Fruit fly (Drosophila melanogaster) whole organism, prepupa: Measurements from ENCODE around the gene CG12947.

Source experiments
- CG10669 ChIP-seq: fragments of 200-800 bp; sonication (Bioruptor generic); optimal IDR thresholded peaks from 3 replicates; lab custom pipeline; 2018; ENCODE audit warnings: missing biosample characterization, mild to moderate bottlenecking, missing genetic modification characterization, moderate library complexity
- CG15336 ChIP-seq: fragments of 200-800 bp; sonication (Bioruptor generic); IDR thresholded peaks from 2 replicates; pipeline ENCODE4 v1.3.6; 2022; ENCODE audit warnings: missing biosample characterization, missing genetic modification characterization
- CG1621 ChIP-seq: fragments of 200-800 bp; sonication (Bioruptor generic); optimal IDR thresholded peaks from 3 replicates; lab custom pipeline; 2018; ENCODE audit warnings: missing biosample characterization, mild to moderate bottlenecking, missing genetic modification characterization
- CG16779 ChIP-seq: fragments of 200-800 bp; sonication (Bioruptor generic); optimal IDR thresholded peaks from 3 replicates; lab custom pipeline; 2017; ENCODE audit warnings: missing biosample characterization, mild to moderate bottlenecking, missing genetic modification characterization
- CG3032 ChIP-seq: fragments of 200-800 bp; optimal IDR thresholded peaks from 2 replicates; lab custom pipeline; 2019; ENCODE audit warnings: missing biosample characterization, mild to moderate bottlenecking, missing genetic modification characterization, moderate library complexity
- CG32006 ChIP-seq: fragments of 200-800 bp; sonication (Bioruptor generic); optimal IDR thresholded peaks from 3 replicates; lab custom pipeline; 2017; ENCODE audit warnings: missing biosample characterization, mild to moderate bottlenecking, missing genetic modification characterization
- CG34406 ChIP-seq: fragments of 200-800 bp; sonication (Bioruptor generic); optimal IDR thresholded peaks from 3 replicates; lab custom pipeline; 2016; ENCODE audit warnings: missing biosample characterization, missing genetic modification characterization
- CG4318 ChIP-seq: fragments of 200-800 bp; sonication (Bioruptor generic); optimal IDR thresholded peaks from 3 replicates; lab custom pipeline; 2017; ENCODE audit warnings: missing biosample characterization, mild to moderate bottlenecking, missing genetic modification characterization
- CG6792 ChIP-seq: fragments of 200-800 bp; sonication (Bioruptor generic); optimal IDR thresholded peaks from 3 replicates; lab custom pipeline; 2016; ENCODE audit warnings: missing biosample characterization, missing genetic modification characterization
- CG6808 ChIP-seq: fragments of 200-800 bp; sonication (Bioruptor generic); optimal IDR thresholded peaks from 3 replicates; lab custom pipeline; 2017; ENCODE audit warnings: missing biosample characterization, missing genetic modification characterization, mild to moderate bottlenecking, moderate library complexity, missing genetic modification reagents
- CG6854 ChIP-seq: fragments of 200-800 bp; sonication (Bioruptor generic); optimal IDR thresholded peaks from 2 replicates; lab custom pipeline; 2017; ENCODE audit warnings: missing biosample characterization, mild to moderate bottlenecking, missing genetic modification characterization
- CG7368 ChIP-seq: fragments of 200-800 bp; sonication (Bioruptor generic); optimal IDR thresholded peaks from 3 replicates; lab custom pipeline; 2016; ENCODE audit warnings: missing biosample characterization, missing genetic modification characterization
- CG8119 ChIP-seq: fragments of 200-800 bp; sonication (Bioruptor generic); IDR thresholded peaks from 3 replicates; pipeline ENCODE4 v1.3.6; 2022; ENCODE audit warnings: missing biosample characterization, missing genetic modification characterization
- CG8319 ChIP-seq: fragments of 200-800 bp; sonication (Bioruptor generic); optimal IDR thresholded peaks from 3 replicates; lab custom pipeline; 2016; ENCODE audit warnings: missing biosample characterization, missing genetic modification characterization
- CG9139 ChIP-seq: fragments of 200-800 bp; sonication (Bioruptor generic); optimal IDR thresholded peaks from 3 replicates; lab custom pipeline; 2017; ENCODE audit warnings: missing biosample characterization, mild to moderate bottlenecking, missing genetic modification characterization
- Eip75B ChIP-seq: fragments of 200-800 bp; sonication (Bioruptor generic); optimal IDR thresholded peaks from 3 replicates; lab custom pipeline; 2016; ENCODE audit warnings: missing biosample characterization, missing genetic modification characterization
- Eip78C ChIP-seq: fragments of 200-800 bp; sonication (Bioruptor generic); peaks from one replicate; lab custom pipeline; 2016; ENCODE audit warnings: missing biosample characterization, missing genetic modification characterization
- Ets96B ChIP-seq: fragments of 200-800 bp; optimal IDR thresholded peaks from 2 replicates; lab custom pipeline; 2019; ENCODE audit warnings: missing biosample characterization, mild to moderate bottlenecking, missing genetic modification characterization, moderate library complexity
- Gug ChIP-seq: fragments of 200-800 bp; sonication (Bioruptor generic); IDR thresholded peaks from 2 replicates; pipeline ENCODE4 v1.3.6; 2022; ENCODE audit warnings: missing biosample characterization, missing genetic modification characterization
- Hr38 ChIP-seq: sonication (Bioruptor generic); optimal IDR thresholded peaks from 2 replicates; lab custom pipeline; 2016; ENCODE audit warnings: missing biosample characterization, missing genetic modification characterization
- Hr39 ChIP-seq: fragments of 200-800 bp; sonication (Bioruptor generic); optimal IDR thresholded peaks from 2 replicates; lab custom pipeline; 2016; ENCODE audit warnings: missing biosample characterization, missing genetic modification characterization
- Lpt ChIP-seq: fragments of 200-800 bp; sonication (Bioruptor generic); optimal IDR thresholded peaks from 3 replicates; lab custom pipeline; 2016; ENCODE audit warnings: missing biosample characterization, missing genetic modification characterization
- Smox ChIP-seq: fragments of 200-800 bp; sonication (Bioruptor generic); optimal IDR thresholded peaks from 3 replicates; lab custom pipeline; 2016; ENCODE audit warnings: missing biosample characterization, missing genetic modification characterization
- Sox102F ChIP-seq: fragments of 200-800 bp; sonication (Bioruptor generic); optimal IDR thresholded peaks from 2 replicates; lab custom pipeline; 2016; ENCODE audit warnings: missing biosample characterization, mild to moderate bottlenecking, missing genetic modification characterization
- Sox14 ChIP-seq: fragments of 200-800 bp; sonication (Bioruptor generic); optimal IDR thresholded peaks from 3 replicates; lab custom pipeline; 2016; ENCODE audit warnings: missing biosample characterization, missing genetic modification characterization
- acj6 ChIP-seq: fragments of 200-800 bp; sonication (Bioruptor generic); optimal IDR thresholded peaks from 3 replicates; lab custom pipeline; 2016; ENCODE audit warnings: missing biosample characterization, missing genetic modification characterization
- cyc ChIP-seq: fragments of 200-800 bp; sonication (Bioruptor generic); optimal IDR thresholded peaks from 3 replicates; lab custom pipeline; 2016; ENCODE audit warnings: missing biosample characterization, missing genetic modification characterization
- dac ChIP-seq: fragments of 200-800 bp; sonication (Bioruptor generic); optimal IDR thresholded peaks from 2 replicates; lab custom pipeline; 2017; ENCODE audit warnings: missing biosample characterization, mild to moderate bottlenecking, missing genetic modification characterization
- eg ChIP-seq: fragments of 200-800 bp; sonication (Bioruptor generic); IDR thresholded peaks from 3 replicates; pipeline ENCODE4 v1.3.6; 2022; ENCODE audit warnings: missing biosample characterization, missing genetic modification characterization
- esn ChIP-seq: fragments of 200-800 bp; sonication (Bioruptor generic); optimal IDR thresholded peaks from 2 replicates; lab custom pipeline; 2016; ENCODE audit warnings: missing biosample characterization, mild to moderate bottlenecking, missing genetic modification characterization, moderate library complexity
- fd59A ChIP-seq: fragments of 200-800 bp; sonication (Bioruptor generic); optimal IDR thresholded peaks from 2 replicates; lab custom pipeline; 2017; ENCODE audit warnings: missing biosample characterization, mild to moderate bottlenecking, missing genetic modification characterization, missing genetic modification reagents
- fkh ChIP-seq: fragments of 200-800 bp; sonication (Bioruptor generic); optimal IDR thresholded peaks from 3 replicates; lab custom pipeline; 2017; ENCODE audit warnings: missing biosample characterization, mild to moderate bottlenecking, missing genetic modification characterization, moderate library complexity
- lz ChIP-seq: fragments of 200-800 bp; sonication (Bioruptor generic); optimal IDR thresholded peaks from 3 replicates; lab custom pipeline; 2016; ENCODE audit warnings: missing biosample characterization, missing genetic modification characterization
- net ChIP-seq: fragments of 200-800 bp; sonication (Bioruptor generic); optimal IDR thresholded peaks from 3 replicates; lab custom pipeline; 2016; ENCODE audit warnings: missing biosample characterization, missing genetic modification characterization
- salr ChIP-seq, 2 experiments: fragments of 200-800 bp; sonication (Bioruptor generic); optimal IDR thresholded peaks; 3 replicates each; lab custom pipeline; 2016 to 2018; ENCODE audit warnings: missing biosample characterization in 2 of 2, missing genetic modification characterization in 2 of 2, mild to moderate bottlenecking in 1 of 2
- svp ChIP-seq: fragments of 200-800 bp; sonication (Bioruptor generic); peaks from one replicate; lab custom pipeline; 2016; ENCODE audit warnings: missing biosample characterization, missing genetic modification characterization
- topi ChIP-seq: fragments of 200-800 bp; sonication (Bioruptor generic); optimal IDR thresholded peaks from 3 replicates; lab custom pipeline; 2016; ENCODE audit warnings: missing biosample characterization, missing genetic modification characterization
- vri ChIP-seq: fragments of 200-800 bp; sonication (Bioruptor generic); optimal IDR thresholded peaks from 3 replicates; lab custom pipeline; 2016; ENCODE audit warnings: missing biosample characterization, mild to moderate bottlenecking, missing genetic modification characterization

CG12947 gene

dm6 chr3R:9756187-9756586 lies 23.7 kb upstream of the CG12947 start, which contains the start of the genes Alg12 and Rpt3R:
TSS of gene Alg12 (plus strand) at chr3R:9756491.
TSS of gene Rpt3R (minus strand) at chr3R:9756510.
- TF ChIP-seq cyc (GFP tag; lab: Kevin White, UChicago) (no peak), CG6808 (GFP tag; lab: Kevin White, UChicago) (no peak), vri (GFP tag; lab: Kevin White, UChicago) (no peak), Sox102F (GFP tag; lab: Kevin White, UChicago) (no peak)

- TF ChIP-seq eg (0 out of 3 replicates have a peak, but pooled peaks have one; percentile 30), net (GFP tag; lab: Kevin White, UChicago) (no peak), CG1621 (tag; lab: Kevin White, UChicago) (no peak), svp (GFP tag; lab: Kevin White, UChicago) (peak; percentile 98), esn (peak; percentile 34), CG3032 (peak; percentile 36), CG8119 (0 out of 3 replicates have a peak, but pooled peaks have one; percentile 23)
These were observed 20.3 kb upstream of the CG12947 start, which contains the start of gene Mpi for dm6 chr3R:9759360-9760191. TSS of gene Mpi (plus strand) at chr3R:9759622.

- TF ChIP-seq topi (GFP tag; lab: Kevin White, UChicago) (peak; percentile 44), CG3032 (peak; percentile 13), Eip78C (peak; percentile 61), CG32006 (GFP tag; lab: Kevin White, UChicago) (no peak), Ets96B (no peak)
- TF ChIP-seq, all 60 proteins: peak for 3
These were observed 16.6 kb upstream of the CG12947 start, which contains the start of the genes Snap24 and CG8478 for dm6 chr3R:9762955-9763931. TSS of gene Snap24 (minus strand) at chr3R:9763150. TSS of gene CG8478 (plus strand) at chr3R:9763650.

- TF ChIP-seq Sox14 (GFP tag; lab: Kevin White, UChicago) (peak; percentile 83), Hr39 (GFP tag; lab: Kevin White, UChicago) (peak; percentile 67), esn (peak; percentile 68), CG6854 (no peak), dac (no peak), CG1621 (tag; lab: Kevin White, UChicago) (peak; percentile 83), fd59A (GFP tag; lab: Kevin White, UChicago) (peak; percentile 20), CG34406 (peak; percentile 40), eg (0 out of 3 replicates have a peak, but pooled peaks have one; percentile 30), CG6792 (GFP tag; lab: Kevin White, UChicago) (peak; percentile 59), Eip78C (peak; percentile 89), CG7368 (GFP tag; lab: Kevin White, UChicago) (peak; percentile 57), CG10669 (GFP tag; lab: Kevin White, UChicago) (peak; percentile 54), Gug (GFP tag; lab: Robert Waterston, UW) (no peak), CG8119 (no peak), lz (GFP tag; lab: Kevin White, UChicago) (peak; percentile 63), Hr38 (GFP tag; lab: Kevin White, UChicago) (no peak), CG3032 (peak; percentile 38), Smox (GFP tag; lab: Kevin White, UChicago) (no peak), Lpt (GFP tag; lab: Kevin White, UChicago) (peak; percentile 35), topi (GFP tag; lab: Kevin White, UChicago) (peak; percentile 82), Eip75B (GFP tag; lab: Kevin White, UChicago) (peak; percentile 64), CG15336 (GFP tag; lab: Robert Waterston, UW) (peak; percentile 40; the same call in 1 of the 2 replicates), fkh (peak; percentile 80), CG4318 (GFP tag; lab: Kevin White, UChicago) (no peak), salr (GFP tag; optimal IDR thresholded peaks at IDR 0.05; lab: Kevin White, UChicago) (peak in 1 of 2 experiments; percentile 56), CG9139 (no peak), CG16779 (tag; lab: Kevin White, UChicago) (no peak), CG8319 (GFP tag; lab: Kevin White, UChicago) (peak; percentile 8), acj6 (GFP tag; lab: Kevin White, UChicago) (peak; percentile 44)
These were observed 12.0 kb upstream of the CG12947 start, which contains the start of gene Naa80 for dm6 chr3R:9767620-9768592. TSS of gene Naa80 (plus strand) at chr3R:9767834.
